Worm (Caenorhabditis elegans) whole organism, midembryonic: ENCODE results near the gene nhr-231.
A peak's percentile ranks its signal among the peaks of the same experiment; 100 is the strongest.
"Not testable (repeated sequence)": the region's sequence is repeated elsewhere in the genome, so short reads cannot be mapped to it uniquely, and the experiment has no call there.

ENCODE experiments used
- T22C8.4 ChIP-seq: fragments of 200-800 bp; sonication (Bioruptor generic); IDR thresholded peaks from 2 replicates; pipeline ENCODE4 v1.3.6; 2022; ENCODE audit warnings: missing genetic modification characterization, missing compliant biosample characterization
- cog-1 ChIP-seq: sonication (generic microtip); optimal IDR thresholded peaks from 2 replicates; lab custom pipeline; 2016; ENCODE audit warnings: missing genetic modification characterization, missing compliant biosample characterization
- flt-1 ChIP-seq: fragments of 200-800 bp; sonication (Bioruptor generic); IDR thresholded peaks from 2 replicates; pipeline ENCODE4 v1.3.6; 2022; ENCODE audit warnings: missing genetic modification characterization, missing compliant biosample characterization
- klf-2 ChIP-seq: fragments of 200-800 bp; sonication (Bioruptor generic); conservative IDR thresholded peaks from 2 replicates; pipeline ENCODE4 v1.3.6; 2022; ENCODE audit warnings: missing genetic modification reagents, missing genetic modification characterization, missing compliant biosample characterization
- med-1 ChIP-seq: sonication (generic microtip); optimal IDR thresholded peaks from 2 replicates; lab custom pipeline; 2017; ENCODE audit warnings: missing genetic modification characterization, mild to moderate bottlenecking, missing compliant biosample characterization, antibody characterized with exemption, missing genetic modification reagents; ENCODE audit not compliant: insufficient read depth
- ref-1 ChIP-seq: fragments of 200-800 bp; sonication (Bioruptor generic); conservative IDR thresholded peaks from 2 replicates; pipeline ENCODE4 v1.3.6; 2022; ENCODE audit warnings: missing genetic modification reagents, missing genetic modification characterization, missing compliant biosample characterization
- tab-1 ChIP-seq: fragments of 200-800 bp; sonication (Bioruptor generic); IDR thresholded peaks from 2 replicates; pipeline ENCODE4 v1.3.6; 2022; ENCODE audit warnings: missing genetic modification characterization, missing compliant biosample characterization
- ztf-23 ChIP-seq: fragments of 200-800 bp; sonication (Bioruptor generic); IDR thresholded peaks from 2 replicates; pipeline ENCODE4 v1.3.6; 2022; ENCODE audit warnings: missing genetic modification reagents, missing genetic modification characterization, missing compliant biosample characterization
- ztf-29 ChIP-seq: fragments of 200-800 bp; sonication (Bioruptor generic); IDR thresholded peaks from 2 replicates; pipeline ENCODE4 v1.3.6; 2022; ENCODE audit warnings: missing genetic modification reagents, missing genetic modification characterization, missing compliant biosample characterization

nhr-231 gene

DNA sequence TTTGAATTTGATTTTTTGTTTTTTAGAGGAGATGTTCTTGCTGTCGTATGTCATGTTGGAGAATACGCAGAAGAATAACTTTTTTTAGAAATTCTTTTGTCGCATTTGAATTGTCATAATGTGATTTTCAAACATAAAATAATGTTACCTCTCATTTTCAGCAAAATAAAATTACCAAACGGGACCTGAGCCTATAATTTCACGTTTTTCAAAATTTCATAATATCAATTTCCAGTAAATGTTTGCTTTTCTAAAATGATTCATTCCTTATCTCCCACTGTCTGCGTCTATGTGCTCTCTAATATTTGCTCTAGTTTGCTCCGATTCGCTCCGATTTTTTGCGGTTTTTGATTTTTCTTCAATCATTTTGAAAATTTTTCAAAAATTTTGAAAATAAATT lies at the start of gene nhr-231:
TSS of gene nhr-231 (plus strand) at position 301 of the 400 bp plus-strand sequence.
- TF ChIP-seq ztf-23 (GFP tag; lab: Robert Waterston, UW) (no peak), flt-1 (GFP tag; lab: Robert Waterston, UW) (no peak), med-1 (GFP tag; lab: Kevin White, UChicago) (no peak), cog-1 (tag; lab: Kevin White, UChicago) (no peak), klf-2 (GFP tag; lab: Robert Waterston, UW) (no peak), ref-1 (GFP tag; lab: Robert Waterston, UW) (no peak), T22C8.4 (GFP tag; lab: Robert Waterston, UW) (no peak), tab-1 (GFP tag; lab: Robert Waterston, UW) (no peak), ztf-29 (no peak)

- TF ChIP-seq ztf-29 (no peak), klf-2 (GFP tag; lab: Robert Waterston, UW) (no peak)
Measured at ce11 chrV:18742108-18742507, 48.6 kb upstream of the nhr-231 start, which contains the start of gene clec-250. Gene clec-250 (minus strand): TSS chrV:18742208.

DNA sequence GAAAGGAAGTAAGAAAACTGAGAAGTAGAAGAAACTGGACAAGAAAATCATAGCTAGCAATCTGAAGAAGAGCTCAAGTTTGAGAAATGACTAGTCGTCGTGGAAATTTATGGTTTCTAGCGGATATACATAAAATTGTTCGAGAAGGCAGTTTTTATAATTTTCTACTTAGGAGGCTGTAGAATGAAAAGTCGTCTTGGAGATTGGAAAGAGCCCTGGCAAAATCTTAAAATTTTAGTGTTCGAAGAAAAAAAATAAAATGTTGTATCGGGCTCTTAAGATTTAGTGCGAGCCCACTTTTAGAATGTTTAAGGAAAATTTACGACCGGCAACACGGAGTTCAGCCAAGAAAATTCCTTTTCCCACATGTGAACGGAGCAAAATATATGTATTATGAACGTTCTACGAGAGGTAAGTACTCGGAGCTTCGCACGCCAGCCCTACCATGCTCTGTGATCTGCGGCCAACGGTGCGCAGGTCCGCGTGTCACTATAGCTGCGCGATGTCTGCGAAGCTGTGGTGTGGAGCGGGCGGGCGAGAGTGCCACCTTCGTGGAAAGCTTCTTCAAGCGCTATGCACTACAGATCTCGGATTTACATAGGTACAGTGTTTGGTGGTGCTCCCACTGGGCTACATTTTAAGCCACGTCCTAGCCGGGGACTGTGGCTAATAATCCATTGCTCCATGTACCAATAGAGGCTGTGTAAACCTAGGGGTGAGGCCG lies 43.7 kb upstream of the nhr-231 start, which contains the start of gene clec-251:
TSS of gene clec-251 (minus strand) at position 51 of the 724 bp plus-strand sequence.
- TF ChIP-seq tab-1 (GFP tag; lab: Robert Waterston, UW) (no peak), ref-1 (GFP tag; lab: Robert Waterston, UW) (no peak), T22C8.4 (GFP tag; lab: Robert Waterston, UW) (no peak), ztf-29 (no peak), flt-1 (GFP tag; lab: Robert Waterston, UW) (no peak)

DNA sequence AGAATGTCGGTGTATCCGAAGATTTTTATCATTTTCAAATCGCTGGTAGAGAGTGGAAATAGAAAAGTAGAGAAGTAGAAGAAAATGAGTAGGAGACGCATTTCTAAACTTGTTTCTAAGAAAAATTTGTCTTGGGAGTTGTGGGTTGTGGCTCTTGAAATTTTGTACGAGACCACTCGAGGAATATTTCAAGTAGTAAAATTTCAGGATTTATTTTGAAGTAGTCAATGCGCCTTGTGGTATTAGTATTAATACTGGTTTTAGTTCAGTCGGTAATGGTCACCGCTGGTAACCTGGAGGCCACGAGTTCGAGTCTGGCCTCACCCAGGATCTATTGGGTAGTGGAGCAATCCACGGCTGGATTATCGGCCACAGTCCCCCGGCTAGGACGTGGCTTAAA lies 42.0 kb upstream of the nhr-231 start, which contains the start of gene clec-252:
TSS of gene clec-252 (minus strand) at position 101 of the 400 bp plus-strand sequence.
- TF ChIP-seq ref-1 (GFP tag; lab: Robert Waterston, UW) (no peak), ztf-23 (GFP tag; lab: Robert Waterston, UW) (no peak), cog-1 (tag; lab: Kevin White, UChicago) (no peak), T22C8.4 (GFP tag; lab: Robert Waterston, UW) (no peak), ztf-29 (no peak), med-1 (GFP tag; lab: Kevin White, UChicago) (no peak), klf-2 (GFP tag; lab: Robert Waterston, UW) (no peak), flt-1 (GFP tag; lab: Robert Waterston, UW) (no peak), tab-1 (GFP tag; lab: Robert Waterston, UW) (no peak)

DNA sequence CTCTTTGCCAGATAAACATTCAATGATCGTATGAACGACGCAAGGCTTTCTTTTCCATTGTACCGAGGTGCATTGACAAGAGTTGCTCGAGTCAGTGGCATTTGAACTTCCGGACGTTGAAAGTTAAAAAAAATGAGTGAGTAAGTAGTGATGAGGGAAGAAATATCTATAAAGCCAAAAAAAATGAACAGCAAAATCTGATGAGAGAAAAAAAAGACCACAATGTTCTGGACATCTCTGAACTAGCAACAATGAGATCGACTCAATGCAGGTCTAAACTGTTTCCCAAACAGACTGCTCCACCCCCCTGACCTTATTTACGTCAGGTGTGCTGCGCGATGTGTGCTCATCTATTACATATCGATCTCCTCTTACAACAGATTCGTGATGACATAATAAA lies 40.3 kb upstream of the nhr-231 start, which contains the start of the genes F11D11.21 and F11D11.12:
TSS of gene F11D11.21 (minus strand) at position 101 of the 400 bp plus-strand sequence.
TSS of gene F11D11.12 (minus strand) at position 238 of the 400 bp plus-strand sequence.
- TF ChIP-seq klf-2 (GFP tag; lab: Robert Waterston, UW) (no peak), ztf-23 (GFP tag; lab: Robert Waterston, UW) (0 out of 2 replicates have a peak, but pooled peaks have one; percentile 6), ztf-29 (no peak)

DNA sequence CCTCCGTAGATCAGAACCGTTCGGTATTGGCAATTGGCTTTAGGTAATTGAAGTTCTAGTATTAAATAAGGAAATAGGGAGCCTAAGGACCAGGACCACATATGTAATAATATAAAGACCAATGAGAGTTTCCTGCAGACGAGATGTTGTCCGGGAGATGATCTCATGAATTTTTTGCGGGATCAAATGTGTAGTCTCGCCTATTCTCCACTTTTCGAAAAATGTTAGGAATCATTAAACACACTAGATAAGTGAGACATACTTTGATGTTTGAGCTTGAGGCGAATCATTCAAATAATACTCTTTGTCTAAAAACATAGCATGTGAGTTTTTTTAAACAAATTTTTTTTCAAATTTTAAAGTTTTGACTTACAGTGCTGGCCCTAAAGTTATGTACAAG lies 37.7 kb upstream of the nhr-231 start, which contains the start of gene F11D11.6:
TSS of gene F11D11.6 (minus strand) at position 101 of the 400 bp plus-strand sequence.
- no peak for TF ChIP-seq tab-1 (GFP tag; lab: Robert Waterston, UW)
- no peak for TF ChIP-seq ref-1 (GFP tag; lab: Robert Waterston, UW)
- no peak for TF ChIP-seq ztf-29
- TF ChIP-seq T22C8.4 (GFP tag; lab: Robert Waterston, UW): no peak
- TF ChIP-seq med-1 (GFP tag; lab: Kevin White, UChicago): no peak
- TF ChIP-seq flt-1 (GFP tag; lab: Robert Waterston, UW): no peak
- no peak for TF ChIP-seq cog-1 (tag; lab: Kevin White, UChicago)
- no peak for TF ChIP-seq ztf-23 (GFP tag; lab: Robert Waterston, UW)
- TF ChIP-seq klf-2 (GFP tag; lab: Robert Waterston, UW): no peak

ce11 chrV:18754328-18754727 lies 36.4 kb upstream of the nhr-231 start, which contains the start of gene clec-254:
Gene clec-254 (minus strand): TSS chrV:18754428.
- not testable (repeated sequence) for TF ChIP-seq med-1 (GFP tag; lab: Kevin White, UChicago); cog-1 (tag; lab: Kevin White, UChicago); klf-2 (GFP tag; lab: Robert Waterston, UW)

- TF ChIP-seq klf-2 (GFP tag; lab: Robert Waterston, UW): no peak
- TF ChIP-seq ref-1 (GFP tag; lab: Robert Waterston, UW): no peak
- no peak for TF ChIP-seq tab-1 (GFP tag; lab: Robert Waterston, UW)
- no peak for TF ChIP-seq cog-1 (tag; lab: Kevin White, UChicago)
- no peak for TF ChIP-seq med-1 (GFP tag; lab: Kevin White, UChicago)
- no peak for TF ChIP-seq T22C8.4 (GFP tag; lab: Robert Waterston, UW)
- TF ChIP-seq ztf-29: no peak
- TF ChIP-seq ztf-23 (GFP tag; lab: Robert Waterston, UW): no peak
- no peak for TF ChIP-seq flt-1 (GFP tag; lab: Robert Waterston, UW)
Measured at ce11 chrV:18760174-18760573, 30.6 kb upstream of the nhr-231 start, which contains the start of gene F11D11.3. Gene F11D11.3 (minus strand): TSS chrV:18760274.

DNA sequence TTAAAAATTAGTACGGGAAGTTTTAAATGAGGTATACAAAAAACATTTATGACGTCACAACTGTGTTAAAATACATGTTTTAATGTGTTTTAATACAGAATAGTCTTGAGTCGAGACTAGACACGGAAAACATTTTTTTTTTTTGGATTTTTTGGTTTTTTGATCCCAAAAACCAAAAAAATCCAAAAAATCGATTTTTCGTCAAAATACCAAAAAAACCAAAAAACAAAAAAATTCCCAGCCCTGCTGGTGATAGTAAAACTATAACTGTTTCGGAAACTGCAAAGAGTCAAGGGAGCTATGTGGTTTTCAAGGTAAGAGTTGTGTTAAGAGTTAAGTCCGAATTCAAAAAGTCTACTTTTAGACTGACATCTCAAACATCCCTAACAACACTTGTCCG lies 29.7 kb upstream of the nhr-231 start, which contains the start of gene F11D11.4:
TSS of gene F11D11.4 (plus strand) at position 301 of the 400 bp plus-strand sequence.
- TF ChIP-seq med-1 (GFP tag; lab: Kevin White, UChicago): no peak
- TF ChIP-seq ref-1 (GFP tag; lab: Robert Waterston, UW): no peak
- no peak for TF ChIP-seq T22C8.4 (GFP tag; lab: Robert Waterston, UW)
- TF ChIP-seq ztf-23 (GFP tag; lab: Robert Waterston, UW): no peak
- no peak for TF ChIP-seq klf-2 (GFP tag; lab: Robert Waterston, UW)
- TF ChIP-seq tab-1 (GFP tag; lab: Robert Waterston, UW): no peak
- TF ChIP-seq ztf-29: no peak
- TF ChIP-seq flt-1 (GFP tag; lab: Robert Waterston, UW): no peak
- no peak for TF ChIP-seq cog-1 (tag; lab: Kevin White, UChicago)
